Worm (Caenorhabditis elegans): ENCODE measurements around the gene tost-1.

DNA sequence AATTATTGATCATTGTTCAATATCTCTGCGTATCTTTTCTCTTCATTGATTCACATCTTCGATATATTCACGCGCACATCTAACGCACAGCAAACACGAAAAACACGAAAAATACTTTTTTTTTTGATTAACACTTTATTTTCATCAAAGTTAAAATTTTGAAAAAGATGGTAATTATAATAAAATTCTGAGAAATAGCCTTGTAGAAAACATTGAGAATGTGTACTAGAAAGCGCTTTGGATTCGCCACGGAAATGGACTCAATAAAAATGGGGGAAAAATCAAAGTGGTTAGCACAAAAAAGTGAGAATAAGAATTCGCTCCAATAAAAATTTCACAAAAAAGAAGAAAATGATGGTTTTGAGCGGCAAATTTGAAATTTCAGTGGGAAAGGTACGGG is 15.4 kb upstream of the tost-1 start, which contains the start of gene F26F4.6:
- no peak for TF ChIP-seq W03F9.2 (tag; optimal IDR thresholded peaks at IDR 0.05)
- no peak for TF ChIP-seq him-1 (tag; optimal IDR thresholded peaks at IDR 0.05)

Data from whole organism, L4/young adult.